Worm (Caenorhabditis elegans): Measurements from ENCODE around the gene tut-2.

ce11 chrV:10659343-10659742 is 1.3 kb downstream of the tut-2 start:
- TF ChIP-seq Y22D7AL.16 (tag; optimal IDR thresholded peaks at IDR 0.05) (no peak), pqm-1 (tag; optimal IDR thresholded peaks at IDR 0.05) (no peak), C38D4.7 (GFP tag; optimal IDR thresholded peaks at IDR 0.05) (no peak), gmeb-2 (tag; optimal IDR thresholded peaks at IDR 0.05) (no peak), dmd-4 (tag; optimal IDR thresholded peaks at IDR 0.05; ENCODE audit: borderline replicate concordance) (no peak), lin-11 (tag; optimal IDR thresholded peaks at IDR 0.05) (no peak), npax-4 (tag; optimal IDR thresholded peaks at IDR 0.05) (no peak)

All from whole organism, late embryonic.